Fruit fly (Drosophila melanogaster): Measurements from ENCODE around the gene Gr68a.
A peak's percentile ranks its signal among the peaks of the same experiment; 100 is the strongest.

Gene Gr68a

dm6 chr3L:11788195-11788594 is 37.1 kb downstream of the Gr68a start (continued):
- TF ChIP-seq Meics (GFP tag; optimal IDR thresholded peaks at IDR 0.05), result no peak
- TF ChIP-seq Sry-δ (GFP tag; optimal IDR thresholded peaks at IDR 0.05), result no peak
- TF ChIP-seq caup (GFP tag; optimal IDR thresholded peaks at IDR 0.05; ENCODE audit: severe bottlenecking), result peak; percentile 4
- no peak for TF ChIP-seq pho (GFP tag; optimal IDR thresholded peaks at IDR 0.05)
- TF ChIP-seq nom (GFP tag; optimal IDR thresholded peaks at IDR 0.05), result no peak
- no peak for TF ChIP-seq CG14860 (GFP tag; IDR thresholded peaks at IDR 0.05; ENCODE audit: partially characterized antibody)
- TF ChIP-seq CG7839 (tag; optimal IDR thresholded peaks at IDR 0.05), result no peak
- peak in 1 of 2 experiments; percentile 82 for TF ChIP-seq Pdp1 (GFP tag; optimal IDR thresholded peaks at IDR 0.05)
- peak; percentile 27 for TF ChIP-seq gro (GFP tag; optimal IDR thresholded peaks at IDR 0.05)
- TF ChIP-seq CG6689 (GFP tag; IDR thresholded peaks at IDR 0.05), result no peak
- peak; percentile 64 for TF ChIP-seq sug (tag; optimal IDR thresholded peaks at IDR 0.05)
- no peak for TF ChIP-seq ranshi (GFP tag; IDR thresholded peaks at IDR 0.05)
- TF ChIP-seq CG6791 (GFP tag; IDR thresholded peaks at IDR 0.05; ENCODE audit: partially characterized antibody), result no peak
- no peak for TF ChIP-seq lbe (GFP tag; optimal IDR thresholded peaks at IDR 0.05)
- 0 out of 2 replicates have a peak, but pooled peaks have one; percentile 40 for TF ChIP-seq rib (GFP tag; IDR thresholded peaks at IDR 0.05)
- no peak for TF ChIP-seq CG15696 (tag; optimal IDR thresholded peaks at IDR 0.05)
- no peak for TF ChIP-seq gfzf (GFP tag; optimal IDR thresholded peaks at IDR 0.05)

DNA sequence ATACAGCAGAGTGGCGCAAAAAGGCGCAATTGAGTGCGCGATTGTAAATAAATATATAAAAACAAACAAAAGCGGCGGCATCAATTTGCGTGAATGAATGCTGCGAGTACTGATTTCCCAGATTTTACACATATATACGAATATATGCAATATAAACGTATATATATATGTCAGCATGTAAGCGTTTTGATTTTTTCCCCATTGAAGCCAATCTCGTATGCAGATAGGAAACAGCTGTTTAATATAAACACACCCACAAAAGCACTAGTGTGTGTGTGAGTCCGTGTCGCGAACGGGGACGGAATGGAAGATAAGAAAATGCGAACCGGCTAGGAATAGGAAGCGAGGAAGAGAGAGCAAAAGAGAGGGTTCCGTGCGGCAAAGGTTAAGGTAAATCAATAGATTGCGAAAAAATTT is 37.8 kb downstream of the Gr68a start:
- TF ChIP-seq psq (GFP tag; optimal IDR thresholded peaks at IDR 0.05), result peak; percentile 77
- no peak for TF ChIP-seq CG32532 (GFP tag; IDR thresholded peaks at IDR 0.05)
- no peak for TF ChIP-seq aop (GFP tag; IDR thresholded peaks at IDR 0.05)
- no peak for TF ChIP-seq CG3065 (GFP tag; optimal IDR thresholded peaks at IDR 0.05)
- TF ChIP-seq CG13287 (GFP tag; IDR thresholded peaks at IDR 0.05; ENCODE audit: partially characterized antibody), result peak; percentile 35
- peak; percentile 81; the same call in 2 of the 4 replicates for TF ChIP-seq chinmo (GFP tag; IDR thresholded peaks at IDR 0.05; ENCODE audit: partially characterized antibody)
- peak; percentile 40; the same call in 1 of the 3 replicates for TF ChIP-seq CG34422 (GFP tag; IDR thresholded peaks at IDR 0.05)
- TF ChIP-seq Nf-YC (tag; optimal IDR thresholded peaks at IDR 0.05), result no peak
- peak in 1 of 2 experiments; percentile 76 for TF ChIP-seq crp (GFP tag; optimal IDR thresholded peaks at IDR 0.05)
- no peak for TF ChIP-seq rib (GFP tag; IDR thresholded peaks at IDR 0.05)
- TF ChIP-seq Med (GFP tag), result peak; percentile 73
- TF ChIP-seq CG7987 (GFP tag; optimal IDR thresholded peaks at IDR 0.05), result no peak
- TF ChIP-seq lbe (GFP tag; optimal IDR thresholded peaks at IDR 0.05), result peak; percentile 2
- TF ChIP-seq cas (GFP tag; IDR thresholded peaks at IDR 0.05), result no peak
- peak; percentile 70 for TF ChIP-seq CG15479 (GFP tag; optimal IDR thresholded peaks at IDR 0.05)
- TF ChIP-seq cg (GFP tag; optimal IDR thresholded peaks at IDR 0.05), result peak; percentile 70
- peak; percentile 25 for TF ChIP-seq sug (tag; optimal IDR thresholded peaks at IDR 0.05)
- peak in 1 of 2 experiments; percentile 49 for TF ChIP-seq Trl (optimal IDR thresholded peaks at IDR 0.05)
- no peak for TF ChIP-seq Trl (GFP tag; optimal IDR thresholded peaks at IDR 0.05)
- TF ChIP-seq sens (GFP tag), result peak; percentile 34
- TF ChIP-seq CG34376 (GFP tag; optimal IDR thresholded peaks at IDR 0.05), result peak; percentile 23
- 0 out of 2 replicates have a peak, but pooled peaks have one; percentile 13 for TF ChIP-seq vvl (GFP tag; IDR thresholded peaks at IDR 0.05)
- no peak for TF ChIP-seq Rfx (GFP tag; IDR thresholded peaks at IDR 0.05)
- TF ChIP-seq tna (GFP tag; IDR thresholded peaks at IDR 0.05; ENCODE audit: partially characterized antibody), result no peak

DNA sequence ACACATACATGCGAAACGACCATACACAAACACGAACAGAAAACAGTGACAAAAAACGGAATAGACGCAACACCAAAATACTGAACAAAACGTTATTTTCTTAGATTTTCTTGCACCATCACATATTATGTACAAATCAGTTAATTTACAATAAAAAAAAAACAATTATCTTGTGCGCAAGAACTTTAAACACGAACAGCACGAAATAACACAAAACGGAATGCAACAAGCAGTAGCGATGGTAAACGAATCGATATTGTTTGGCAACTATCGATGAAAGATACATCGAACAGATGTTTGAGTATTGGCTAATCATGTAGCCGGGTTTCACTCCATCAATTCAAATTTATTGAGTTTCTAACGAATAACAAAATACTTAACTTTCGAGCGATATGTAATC is 38.7 kb downstream of the Gr68a start, which contains the start of gene Pi3K68D:
Gene Pi3K68D, minus strand, starts transcription at position 241 of the 400 bp plus-strand sequence.
- TF ChIP-seq Xbp1 (GFP tag; optimal IDR thresholded peaks at IDR 0.05) (peak; percentile 23), slp2 (GFP tag; optimal IDR thresholded peaks at IDR 0.05) (peak; percentile 2), YL-1 (GFP tag; optimal IDR thresholded peaks at IDR 0.05) (peak; percentile 39), CoRest (tag; optimal IDR thresholded peaks at IDR 0.05) (peak; percentile 41), Aef1 (GFP tag; IDR thresholded peaks at IDR 0.05) (no peak), Dref (GFP tag; IDR thresholded peaks at IDR 0.05) (peak; percentile 94), CG16813 (GFP tag; IDR thresholded peaks at IDR 0.05; ENCODE audit: partially characterized antibody) (peak; percentile 94), corto (GFP tag; optimal IDR thresholded peaks at IDR 0.05) (no peak), nmo (GFP tag; optimal IDR thresholded peaks at IDR 0.05) (peak; percentile 68), Doc3 (GFP tag; IDR thresholded peaks at IDR 0.05; ENCODE audit: partially characterized antibody) (peak; percentile 84), Oaz (GFP tag; IDR thresholded peaks at IDR 0.05) (no peak), CG10565 (GFP tag; optimal IDR thresholded peaks at IDR 0.05) (no peak)

Data from whole organism, embryonic.